Fruit fly (Drosophila melanogaster): Measurements from ENCODE around the gene ppk10.

The ppk10 gene

dm6 chr2L:10437317-10437716 is 14.9 kb downstream of the ppk10 start, which contains the start of gene STUB1 (continued):
- TF ChIP-seq Dref (GFP tag; IDR thresholded peaks at IDR 0.05) (peak; percentile 94), z (GFP tag; IDR thresholded peaks at IDR 0.05) (no peak), CG9609 (GFP tag; optimal IDR thresholded peaks at IDR 0.05) (no peak), mirr (GFP tag; optimal IDR thresholded peaks at IDR 0.05) (no peak), Asciz (GFP tag; optimal IDR thresholded peaks at IDR 0.05) (no peak), ssp (GFP tag; IDR thresholded peaks at IDR 0.05) (0 out of 2 replicates have a peak, but pooled peaks have one; percentile 18), pfk (GFP tag; optimal IDR thresholded peaks at IDR 0.05) (peak; percentile 50), pan (optimal IDR thresholded peaks at IDR 0.05) (no peak), pan (GFP tag; optimal IDR thresholded peaks at IDR 0.05 in 1 of 2, IDR thresholded peaks at IDR 0.05 in 1 of 2) (no peak), her (GFP tag; optimal IDR thresholded peaks at IDR 0.05) (peak; percentile 36), ham (GFP tag; IDR thresholded peaks at IDR 0.05) (no peak), scrt (GFP tag; optimal IDR thresholded peaks at IDR 0.05) (no peak), mld (GFP tag; IDR thresholded peaks at IDR 0.05; ENCODE audit: partially characterized antibody) (peak; percentile 98), schlank (tag; optimal IDR thresholded peaks at IDR 0.05) (no peak), Pdp1 (GFP tag; optimal IDR thresholded peaks at IDR 0.05) (no peak), dm (GFP tag; optimal IDR thresholded peaks at IDR 0.05) (no peak), HLH54F (GFP tag; optimal IDR thresholded peaks at IDR 0.05) (peak; percentile 13), CG7928 (GFP tag; optimal IDR thresholded peaks at IDR 0.05) (no peak), CG30020 (tag; optimal IDR thresholded peaks at IDR 0.05) (peak; percentile 62), jumu (GFP tag; optimal IDR thresholded peaks at IDR 0.05) (no peak), amos (GFP tag; IDR thresholded peaks at IDR 0.05; ENCODE audit: partially characterized antibody) (peak; percentile 98; the same call in 1 of the 2 replicates), CG10543 (GFP tag; optimal IDR thresholded peaks at IDR 0.05) (no peak), CG10267 (tag; optimal IDR thresholded peaks at IDR 0.05) (no peak), CG32767 (GFP tag; IDR thresholded peaks at IDR 0.05) (no peak), gce (GFP tag; IDR thresholded peaks at IDR 0.05) (no peak), Mrtf (GFP tag; IDR thresholded peaks at IDR 0.05) (no peak), CG14667 (GFP tag; IDR thresholded peaks at IDR 0.05) (no peak), BtbVII (GFP tag; optimal IDR thresholded peaks at IDR 0.05) (no peak), CG1529 (GFP tag; optimal IDR thresholded peaks at IDR 0.05) (no peak), CG7556 (GFP tag; optimal IDR thresholded peaks at IDR 0.05) (no peak), bcd (GFP tag; optimal IDR thresholded peaks at IDR 0.05) (no peak), MTF-1 (GFP tag; optimal IDR thresholded peaks at IDR 0.05; ENCODE audit: borderline replicate concordance) (no peak), Eip74EF (GFP tag; optimal IDR thresholded peaks at IDR 0.05) (no peak), ATbp (GFP tag; optimal IDR thresholded peaks at IDR 0.05) (no peak), Dip3 (GFP tag; optimal IDR thresholded peaks at IDR 0.05) (no peak), pnt (GFP tag; optimal IDR thresholded peaks at IDR 0.05) (no peak), Awh (GFP tag; IDR thresholded peaks at IDR 0.05) (no peak), prd (optimal IDR thresholded peaks at IDR 0.05) (no peak), prd (GFP tag; IDR thresholded peaks at IDR 0.05) (no peak), Myb (GFP tag; optimal IDR thresholded peaks at IDR 0.05) (peak; percentile 81), CG9215 (GFP tag; IDR thresholded peaks at IDR 0.05) (no peak), CrebB (tag; optimal IDR thresholded peaks at IDR 0.05) (no peak), Dad (GFP tag; optimal IDR thresholded peaks at IDR 0.05) (peak; percentile 8), inv (GFP tag; IDR thresholded peaks at IDR 0.05; ENCODE audit: partially characterized antibody) (peak; percentile 99), cg (GFP tag; optimal IDR thresholded peaks at IDR 0.05) (no peak), CG1602 (GFP tag; optimal IDR thresholded peaks at IDR 0.05) (no peak), CG12942 (GFP tag; optimal IDR thresholded peaks at IDR 0.05) (no peak), CG15073 (GFP tag; optimal IDR thresholded peaks at IDR 0.05) (no peak), CG12104 (GFP tag; optimal IDR thresholded peaks at IDR 0.05) (no peak), nmo (GFP tag; optimal IDR thresholded peaks at IDR 0.05) (peak; percentile 9), jigr1 (GFP tag; IDR thresholded peaks at IDR 0.05) (no peak), fd3F (GFP tag; optimal IDR thresholded peaks at IDR 0.05) (no peak)

Measured in whole organism, embryonic.